Fruit fly (Drosophila melanogaster) whole organism, wandering third instar larva: ENCODE results near the gene ci.

Experiments used
- CrebA ChIP-seq: fragments of 200-800 bp; sonication (Bioruptor generic); optimal IDR thresholded peaks from 2 replicates; lab custom pipeline; 2016; ENCODE audit warnings: missing biosample characterization, mild to moderate bottlenecking, missing genetic modification characterization, borderline replicate concordance
- GATAd ChIP-seq: sonication (Bioruptor generic); optimal IDR thresholded peaks from 2 replicates; lab custom pipeline; 2016; ENCODE audit warnings: missing biosample characterization, missing genetic modification characterization
- Myc ChIP-seq: fragments of >200 bp; optimal IDR thresholded peaks from 2 replicates; lab custom pipeline; 2017
- brk ChIP-seq: fragments of 200-800 bp; sonication (Bioruptor generic); optimal IDR thresholded peaks from 2 replicates; lab custom pipeline; 2016; ENCODE audit warnings: missing biosample characterization, mild to moderate bottlenecking, missing genetic modification characterization
- psq ChIP-seq: fragments of 200-800 bp; sonication (Bioruptor generic); optimal IDR thresholded peaks from 3 replicates; lab custom pipeline; 2017; ENCODE audit warnings: missing biosample characterization, mild to moderate bottlenecking, missing genetic modification characterization, moderate library complexity

DNA sequence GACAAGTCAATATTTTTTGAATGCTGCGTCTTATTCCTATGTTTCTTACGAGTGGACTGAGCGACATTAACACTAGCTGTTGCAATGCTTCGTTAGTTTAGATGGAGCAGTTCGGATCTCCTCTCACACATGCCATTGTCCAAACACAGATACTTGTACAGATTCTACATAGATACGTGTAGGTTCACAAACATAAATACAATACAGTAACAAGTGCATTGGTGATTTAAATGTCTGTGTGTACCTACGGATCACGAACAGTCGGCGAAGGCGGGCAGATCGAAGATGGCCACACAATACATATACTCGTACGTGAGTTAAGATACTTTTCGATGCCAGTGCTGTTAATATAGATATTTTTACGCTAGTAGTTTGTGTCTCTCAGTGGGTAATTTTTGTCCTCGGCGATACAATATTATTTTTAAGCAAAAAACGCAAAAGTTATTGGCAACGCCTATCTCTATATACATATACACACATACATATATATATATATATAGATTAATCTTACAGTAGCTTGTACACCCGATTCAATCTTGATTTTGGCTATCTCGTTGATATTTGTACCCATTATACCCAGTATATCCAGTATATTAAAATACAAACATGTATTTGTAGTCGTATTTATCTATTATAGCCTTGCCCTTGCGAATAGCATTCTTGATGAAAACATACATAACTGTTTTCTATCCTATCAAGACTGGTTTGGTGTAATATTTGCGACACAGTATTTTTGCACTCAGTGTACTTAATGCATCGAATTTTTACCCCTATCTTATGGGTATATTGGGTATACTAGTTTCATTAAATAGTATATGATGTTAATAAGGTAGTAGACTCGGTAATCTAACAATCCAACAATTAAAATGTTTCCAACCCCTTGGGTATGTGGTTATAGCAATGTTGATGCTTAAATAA lies at the start of gene ci:
- TF ChIP-seq Myc (lab: Kevin White, UChicago) (peak; percentile 82), CrebA (peak; percentile 73), GATAd (GFP tag; lab: Kevin White, UChicago) (no peak), brk (GFP tag; lab: Kevin White, UChicago) (peak; percentile 13), psq (GFP tag; lab: Kevin White, UChicago) (peak; percentile 13)
